Fruit fly (Drosophila melanogaster): ENCODE results near the gene AnxB11.
A peak's percentile ranks its signal among the peaks of the same experiment; 100 is the strongest.

AnxB11 gene

dm6 chrX:16448252-16449191 is 26.5 kb upstream of the AnxB11 start, which contains the start of the genes CG34015 and eIF4H1 (continued):
- TF ChIP-seq Dp (GFP tag; optimal IDR thresholded peaks at IDR 0.05) = peak; percentile 48
- peak; percentile 22; the same call in 1 of the 3 replicates for TF ChIP-seq CG34224 (GFP tag; IDR thresholded peaks at IDR 0.05; ENCODE audit: partially characterized antibody)
- TF ChIP-seq CG6854 (GFP tag; optimal IDR thresholded peaks at IDR 0.05) = peak; percentile 16
- peak; percentile 17 for TF ChIP-seq CG34376 (GFP tag; optimal IDR thresholded peaks at IDR 0.05)
- TF ChIP-seq CG6765 (GFP tag; optimal IDR thresholded peaks at IDR 0.05) = peak; percentile 57
- TF ChIP-seq Tbp (GFP tag; optimal IDR thresholded peaks at IDR 0.05) = no peak
- TF ChIP-seq Dll (GFP tag; IDR thresholded peaks at IDR 0.05; ENCODE audit: partially characterized antibody) = peak; percentile 76
- TF ChIP-seq GATAe (GFP tag; conservative IDR thresholded peaks at IDR 0.05) = no peak
- TF ChIP-seq phol (tag; optimal IDR thresholded peaks at IDR 0.05) = peak; percentile 68
- TF ChIP-seq ac (GFP tag; optimal IDR thresholded peaks at IDR 0.05) = no peak
- no peak for TF ChIP-seq nerfin-2 (GFP tag; IDR thresholded peaks at IDR 0.05; ENCODE audit: partially characterized antibody)
- TF ChIP-seq fu2 (GFP tag; optimal IDR thresholded peaks at IDR 0.05) = no peak
- peak; percentile 99 for TF ChIP-seq cg (GFP tag; optimal IDR thresholded peaks at IDR 0.05)
- TF ChIP-seq CoRest (tag; optimal IDR thresholded peaks at IDR 0.05) = peak; percentile 24
- TF ChIP-seq Oaz (GFP tag; IDR thresholded peaks at IDR 0.05) = no peak
- no peak for TF ChIP-seq chm (GFP tag; IDR thresholded peaks at IDR 0.05)
- TF ChIP-seq E2f1 (GFP tag; IDR thresholded peaks at IDR 0.05) = no peak
- peak; percentile 1 for TF ChIP-seq CG10147 (GFP tag; optimal IDR thresholded peaks at IDR 0.05)
- TF ChIP-seq Bgb (GFP tag; IDR thresholded peaks at IDR 0.05; ENCODE audit: partially characterized antibody) = peak; percentile 66
- TF ChIP-seq Drgx (GFP tag; IDR thresholded peaks at IDR 0.05) = peak; percentile 74
- TF ChIP-seq CG12391 (tag; optimal IDR thresholded peaks at IDR 0.05) = peak; percentile 15
- TF ChIP-seq Fer2 (tag; optimal IDR thresholded peaks at IDR 0.05) = no peak
- TF ChIP-seq lbe (GFP tag; optimal IDR thresholded peaks at IDR 0.05) = peak; percentile 29
- peak; percentile 46 for TF ChIP-seq CG3995 (GFP tag; optimal IDR thresholded peaks at IDR 0.05)
- no peak for TF ChIP-seq CG7839 (tag; optimal IDR thresholded peaks at IDR 0.05)
- peak; percentile 7 for TF ChIP-seq sug (tag; optimal IDR thresholded peaks at IDR 0.05)
- no peak for TF ChIP-seq CG17912 (GFP tag; optimal IDR thresholded peaks at IDR 0.05)
- TF ChIP-seq bcd (GFP tag; optimal IDR thresholded peaks at IDR 0.05) = no peak
- no peak for TF ChIP-seq CG14667 (GFP tag; IDR thresholded peaks at IDR 0.05)
- peak; percentile 4 for TF ChIP-seq nau (GFP tag; optimal IDR thresholded peaks at IDR 0.05)
- TF ChIP-seq danr (GFP tag; IDR thresholded peaks at IDR 0.05) = no peak
- TF ChIP-seq CG6791 (GFP tag; IDR thresholded peaks at IDR 0.05; ENCODE audit: partially characterized antibody) = peak; percentile 55; the same call in 2 of the 3 replicates
- TF ChIP-seq tll (GFP tag; optimal IDR thresholded peaks at IDR 0.05) = no peak
- no peak for TF ChIP-seq kni (GFP tag; optimal IDR thresholded peaks at IDR 0.05)
- TF ChIP-seq Gsc (GFP tag; IDR thresholded peaks at IDR 0.05) = no peak
- no peak for TF ChIP-seq Optix (GFP tag; IDR thresholded peaks at IDR 0.05)
- no peak for TF ChIP-seq Dad (GFP tag; optimal IDR thresholded peaks at IDR 0.05)
- TF ChIP-seq Dref (GFP tag; IDR thresholded peaks at IDR 0.05) = peak; percentile 64
- peak; percentile 63 for TF ChIP-seq sens (GFP tag)
- TF ChIP-seq CG4282 (GFP tag; optimal IDR thresholded peaks at IDR 0.05) = no peak
- TF ChIP-seq unc-4 (GFP tag; IDR thresholded peaks at IDR 0.05; ENCODE audit: partially characterized antibody) = peak; percentile 73
- no peak for TF ChIP-seq CG17328 (GFP tag; IDR thresholded peaks at IDR 0.05)
- no peak for TF ChIP-seq eve (GFP tag; optimal IDR thresholded peaks at IDR 0.05)
- TF ChIP-seq sisA (GFP tag; IDR thresholded peaks at IDR 0.05) = no peak
- no peak for TF ChIP-seq Blimp-1 (GFP tag; optimal IDR thresholded peaks at IDR 0.05)
- TF ChIP-seq hth (optimal IDR thresholded peaks at IDR 0.05) = no peak
- TF ChIP-seq HLH54F (GFP tag; optimal IDR thresholded peaks at IDR 0.05) = no peak
- TF ChIP-seq Nf-YC (tag; optimal IDR thresholded peaks at IDR 0.05) = peak; percentile 10

All from whole organism, embryonic.